Worm (Caenorhabditis elegans) whole organism, midembryonic: Measurements from ENCODE around the gene srz-10.

ENCODE experiments used
- flt-1 ChIP-seq: fragments of 200-800 bp; sonication (Bioruptor generic); IDR thresholded peaks from 2 replicates; pipeline ENCODE4 v1.3.6; 2022; ENCODE audit warnings: missing genetic modification characterization, missing compliant biosample characterization
- klf-2 ChIP-seq: fragments of 200-800 bp; sonication (Bioruptor generic); conservative IDR thresholded peaks from 2 replicates; pipeline ENCODE4 v1.3.6; 2022; ENCODE audit warnings: missing genetic modification reagents, missing genetic modification characterization, missing compliant biosample characterization
- med-1 ChIP-seq: sonication (generic microtip); optimal IDR thresholded peaks from 2 replicates; lab custom pipeline; 2017; ENCODE audit warnings: missing genetic modification characterization, mild to moderate bottlenecking, missing compliant biosample characterization, antibody characterized with exemption, missing genetic modification reagents; ENCODE audit not compliant: insufficient read depth
- ref-1 ChIP-seq: fragments of 200-800 bp; sonication (Bioruptor generic); conservative IDR thresholded peaks from 2 replicates; pipeline ENCODE4 v1.3.6; 2022; ENCODE audit warnings: missing genetic modification reagents, missing genetic modification characterization, missing compliant biosample characterization

- TF ChIP-seq klf-2 (GFP tag; lab: Robert Waterston, UW) (no peak), flt-1 (GFP tag; lab: Robert Waterston, UW) (no peak), ref-1 (GFP tag; lab: Robert Waterston, UW) (no peak), med-1 (GFP tag; lab: Kevin White, UChicago) (no peak)
These were observed 4.6 kb upstream of the srz-10 start for ce11 chrV:15313529-15313928.
